Fruit fly (Drosophila melanogaster): ENCODE measurements around the gene Drak.
A peak's percentile ranks its signal among the peaks of the same experiment; 100 is the strongest.

Drak gene

dm6 chrX:11580200-11580840, 87.4 kb downstream of the Drak start, which contains the start of gene nod (continued):
- TF ChIP-seq Sox100B (GFP tag; optimal IDR thresholded peaks at IDR 0.05) (no peak), CG34224 (GFP tag; IDR thresholded peaks at IDR 0.05; ENCODE audit: partially characterized antibody) (peak; percentile 64), ewg (GFP tag; optimal IDR thresholded peaks at IDR 0.05) (peak; percentile 30), CG8281 (tag; optimal IDR thresholded peaks at IDR 0.05) (no peak), pho (GFP tag; optimal IDR thresholded peaks at IDR 0.05) (peak; percentile 62), hbn (GFP tag; IDR thresholded peaks at IDR 0.05; ENCODE audit: partially characterized antibody) (peak; percentile 73), Dll (GFP tag; IDR thresholded peaks at IDR 0.05; ENCODE audit: partially characterized antibody) (peak; percentile 70; the same call in 3 of the 4 replicates), CG3726 (GFP tag; IDR thresholded peaks at IDR 0.05) (0 out of 3 replicates have a peak, but pooled peaks have one; percentile 48), CG1233 (GFP tag; optimal IDR thresholded peaks at IDR 0.05) (peak; percentile 52), CG32772 (GFP tag; IDR thresholded peaks at IDR 0.05) (no peak), CG9817 (tag; optimal IDR thresholded peaks at IDR 0.05) (peak; percentile 61), HHEX (GFP tag; optimal IDR thresholded peaks at IDR 0.05) (peak; percentile 69), CG6272 (GFP tag; IDR thresholded peaks at IDR 0.05) (peak; percentile 48; the same call in 1 of the 2 replicates), CG8765 (GFP tag; IDR thresholded peaks at IDR 0.05) (no peak), da (GFP tag; optimal IDR thresholded peaks at IDR 0.05) (no peak), CG30403 (GFP tag; optimal IDR thresholded peaks at IDR 0.05) (peak; percentile 72), GATAe (GFP tag; conservative IDR thresholded peaks at IDR 0.05) (no peak), Hsf (GFP tag; optimal IDR thresholded peaks at IDR 0.05) (peak; percentile 68), Hr51 (GFP tag; optimal IDR thresholded peaks at IDR 0.05) (peak; percentile 46 to 58), tio (GFP tag; optimal IDR thresholded peaks at IDR 0.05) (no peak), MTF-1 (GFP tag; optimal IDR thresholded peaks at IDR 0.05; ENCODE audit: borderline replicate concordance) (no peak), CG31441 (GFP tag; IDR thresholded peaks at IDR 0.05) (peak; percentile 53; the same call in 1 of the 2 replicates), Atf-2 (GFP tag; optimal IDR thresholded peaks at IDR 0.05) (peak; percentile 69), sna (GFP tag; IDR thresholded peaks at IDR 0.05; ENCODE audit: partially characterized antibody) (0 out of 2 replicates have a peak, but pooled peaks have one; percentile 34), lov (optimal IDR thresholded peaks at IDR 0.05) (no peak), lov (GFP tag; IDR thresholded peaks at IDR 0.05) (no peak), dpn (GFP tag; optimal IDR thresholded peaks at IDR 0.05) (peak; percentile 62 to 75), Hr78 (GFP tag; optimal IDR thresholded peaks at IDR 0.05) (no peak), sima (GFP tag; optimal IDR thresholded peaks at IDR 0.05) (peak; percentile 20), z (GFP tag; IDR thresholded peaks at IDR 0.05) (peak; percentile 45; the same call in 1 of the 3 replicates), CG12659 (GFP tag; optimal IDR thresholded peaks at IDR 0.05) (peak; percentile 88), twi (tag; optimal IDR thresholded peaks at IDR 0.05) (no peak), nom (GFP tag; optimal IDR thresholded peaks at IDR 0.05) (no peak), CG7987 (GFP tag; optimal IDR thresholded peaks at IDR 0.05) (peak; percentile 11), Dref (GFP tag; IDR thresholded peaks at IDR 0.05) (peak; percentile 57), crol (GFP tag; IDR thresholded peaks at IDR 0.05) (no peak), CG7786 (GFP tag; optimal IDR thresholded peaks at IDR 0.05) (peak; percentile 61), nau (GFP tag; optimal IDR thresholded peaks at IDR 0.05) (no peak), Rfx (GFP tag; IDR thresholded peaks at IDR 0.05) (peak; percentile 74), Aef1 (GFP tag; IDR thresholded peaks at IDR 0.05) (peak; percentile 32; the same call in 1 of the 3 replicates), knrl (GFP tag; IDR thresholded peaks at IDR 0.05; ENCODE audit: partially characterized antibody) (peak; percentile 68), dimm (GFP tag; IDR thresholded peaks at IDR 0.05) (no peak), CG34376 (GFP tag; optimal IDR thresholded peaks at IDR 0.05) (peak; percentile 49), gsb-n (tag; optimal IDR thresholded peaks at IDR 0.05) (peak; percentile 22), ash1 (GFP tag; optimal IDR thresholded peaks at IDR 0.05) (no peak), CG4617 (GFP tag; optimal IDR thresholded peaks at IDR 0.05; ENCODE audit: borderline replicate concordance) (peak; percentile 27), croc (GFP tag; conservative IDR thresholded peaks at IDR 0.05) (no peak; the same call in 2 of the 3 replicates), vfl (GFP tag; optimal IDR thresholded peaks at IDR 0.05) (peak; percentile 17)

Measured in whole organism, embryonic.